Fruit fly (Drosophila melanogaster) whole organism, prepupa: Measurements from ENCODE around the gene CG46462.

ENCODE experiments used
- Ets96B ChIP-seq: fragments of 200-800 bp; optimal IDR thresholded peaks from 2 replicates; lab custom pipeline; 2019; ENCODE audit warnings: missing biosample characterization, mild to moderate bottlenecking, missing genetic modification characterization, moderate library complexity
- OdsH ChIP-seq: fragments of 200-800 bp; sonication (Bioruptor generic); optimal IDR thresholded peaks from 3 replicates; lab custom pipeline; 2016; ENCODE audit warnings: missing biosample characterization, missing genetic modification characterization

- TF ChIP-seq OdsH: peak; percentile 67
- TF ChIP-seq Ets96B (tag; lab: Kevin White, UChicago): peak; percentile 35
These were observed 32.8 kb upstream of the CG46462 start for dm6 chr3L:19898547-19899282.
